Fruit fly (Drosophila melanogaster) whole organism, embryonic: ENCODE results near the gene CG1785.

Source experiments
- Atf3 ChIP-seq: fragments of 200-800 bp; sonication (Bioruptor generic); optimal IDR thresholded peaks from 3 replicates; lab custom pipeline; 2016; ENCODE audit warnings: missing biosample characterization, missing genetic modification characterization
- BEAF-32 ChIP-seq: fragments of 200-800 bp; sonication (Bioruptor generic); optimal IDR thresholded peaks from 3 replicates; lab custom pipeline; 2017; ENCODE audit warnings: missing biosample characterization, missing genetic modification characterization, mild to moderate bottlenecking, moderate library complexity, missing genetic modification reagents
- CG11093 ChIP-seq: fragments of 200-800 bp; sonication (Bioruptor generic); IDR thresholded peaks from 3 replicates; pipeline ENCODE4 v1.3.6; 2022; ENCODE audit warnings: missing biosample characterization, missing genetic modification characterization
- CG11247 ChIP-seq: fragments of 200-800 bp; sonication (Bioruptor generic); IDR thresholded peaks from 2 replicates; pipeline ENCODE4 v1.3.6; 2022; ENCODE audit warnings: missing biosample characterization, missing genetic modification characterization
- CG11695 ChIP-seq: fragments of 200-800 bp; sonication (Bioruptor generic); IDR thresholded peaks from 3 replicates; pipeline ENCODE4 v1.3.6; 2022; ENCODE audit warnings: missing biosample characterization, missing genetic modification characterization
- CG12299 ChIP-seq: fragments of 200-800 bp; sonication (Bioruptor generic); optimal IDR thresholded peaks from 2 replicates; lab custom pipeline; 2018; ENCODE audit warnings: missing biosample characterization, mild to moderate bottlenecking, missing genetic modification characterization
- CG12942 ChIP-seq: fragments of 200-800 bp; sonication (Bioruptor generic); optimal IDR thresholded peaks from 3 replicates; lab custom pipeline; 2016; ENCODE audit warnings: missing biosample characterization, missing genetic modification characterization
- CG13296 ChIP-seq: fragments of 200-800 bp; sonication (Bioruptor generic); optimal IDR thresholded peaks from 3 replicates; lab custom pipeline; 2018; ENCODE audit warnings: missing biosample characterization, mild to moderate bottlenecking, missing genetic modification characterization
- CG17359 ChIP-seq: fragments of 200-800 bp; sonication (Bioruptor generic); optimal IDR thresholded peaks from 3 replicates; lab custom pipeline; 2018; ENCODE audit warnings: missing biosample characterization, mild to moderate bottlenecking, missing genetic modification characterization, moderate library complexity
- CG17385 ChIP-seq: fragments of 200-800 bp; sonication (Bioruptor generic); optimal IDR thresholded peaks from 3 replicates; lab custom pipeline; 2018; ENCODE audit warnings: missing biosample characterization, mild to moderate bottlenecking, missing genetic modification characterization
- CG17829 ChIP-seq: fragments of 200-800 bp; optimal IDR thresholded peaks from 2 replicates; lab custom pipeline; 2019; ENCODE audit warnings: missing biosample characterization, mild to moderate bottlenecking, missing genetic modification characterization, moderate library complexity
- CG17912 ChIP-seq: fragments of 200-800 bp; sonication (Bioruptor generic); optimal IDR thresholded peaks from 2 replicates; lab custom pipeline; 2018; ENCODE audit warnings: missing biosample characterization, mild to moderate bottlenecking, missing genetic modification characterization
- CG1792 ChIP-seq: fragments of 200-800 bp; sonication (Bioruptor generic); optimal IDR thresholded peaks from 2 replicates; lab custom pipeline; 2016; ENCODE audit warnings: missing biosample characterization, missing genetic modification characterization
- CG18476 ChIP-seq: fragments of 200-800 bp; sonication (Bioruptor generic); optimal IDR thresholded peaks from 2 replicates; lab custom pipeline; 2016; ENCODE audit warnings: missing biosample characterization, mild to moderate bottlenecking, missing genetic modification characterization
- CG2202 ChIP-seq: fragments of 200-800 bp; sonication (Bioruptor generic); optimal IDR thresholded peaks from 2 replicates; lab custom pipeline; 2018; ENCODE audit warnings: missing biosample characterization, mild to moderate bottlenecking, missing genetic modification characterization
- CG32532 ChIP-seq: fragments of 200-800 bp; sonication (Bioruptor generic); IDR thresholded peaks from 2 replicates; pipeline ENCODE4 v1.3.6; 2022; ENCODE audit warnings: missing biosample characterization, missing genetic modification characterization
- CG4424 ChIP-seq: fragments of 200-800 bp; sonication (Bioruptor generic); optimal IDR thresholded peaks from 3 replicates; lab custom pipeline; 2016; ENCODE audit warnings: missing biosample characterization, missing genetic modification characterization
- CG4617 ChIP-seq: fragments of 200-800 bp; sonication (Bioruptor generic); optimal IDR thresholded peaks from 3 replicates; lab custom pipeline; 2016; ENCODE audit warnings: missing biosample characterization, missing genetic modification characterization, borderline replicate concordance
- CG8944 ChIP-seq: fragments of 200-800 bp; sonication (Bioruptor generic); optimal IDR thresholded peaks from 3 replicates; lab custom pipeline; 2016; ENCODE audit warnings: missing biosample characterization, missing genetic modification characterization
- CG9215 ChIP-seq: fragments of 200-800 bp; sonication (Bioruptor generic); IDR thresholded peaks from 2 replicates; pipeline ENCODE4 v1.3.6; 2022; ENCODE audit warnings: missing biosample characterization, missing genetic modification characterization
- CG9932 ChIP-seq: fragments of 200-800 bp; sonication (Bioruptor generic); IDR thresholded peaks from 2 replicates; pipeline ENCODE4 v1.3.6; 2022; ENCODE audit warnings: missing biosample characterization, missing genetic modification characterization
- Dad ChIP-seq: fragments of 200-800 bp; sonication (Bioruptor generic); optimal IDR thresholded peaks from 3 replicates; lab custom pipeline; 2016; ENCODE audit warnings: missing biosample characterization, missing genetic modification characterization
- Dek ChIP-seq: fragments of 200-800 bp; sonication (Bioruptor generic); optimal IDR thresholded peaks from 3 replicates; lab custom pipeline; 2019; ENCODE audit warnings: missing biosample characterization, mild to moderate bottlenecking, missing genetic modification characterization, moderate library complexity
- Dfd ChIP-seq, 2 experiments: fragments of >200 bp; optimal IDR thresholded peaks; 2 replicates each; lab custom pipeline; 2017; ENCODE audit warnings: missing biosample characterization in 2 of 2, missing genetic modification characterization in 2 of 2
- H15 ChIP-seq: fragments of 200-800 bp; sonication (Bioruptor generic); IDR thresholded peaks from 3 replicates; pipeline ENCODE4 v1.3.6; 2022; ENCODE audit warnings: missing biosample characterization, missing genetic modification characterization
- MBD-R2 ChIP-seq: fragments of 200-800 bp; sonication (Bioruptor generic); IDR thresholded peaks from 2 replicates; pipeline ENCODE4 v1.3.6; 2022; ENCODE audit warnings: missing biosample characterization, missing genetic modification characterization
- Sox102F ChIP-seq: fragments of 200-800 bp; sonication (Bioruptor generic); optimal IDR thresholded peaks from 2 replicates; lab custom pipeline; 2018; ENCODE audit warnings: missing biosample characterization, mild to moderate bottlenecking, missing genetic modification characterization, moderate library complexity
- Ssrp ChIP-seq: fragments of 200-800 bp; sonication (Bioruptor generic); optimal IDR thresholded peaks from 2 replicates; lab custom pipeline; 2018; ENCODE audit warnings: missing biosample characterization, mild to moderate bottlenecking, missing genetic modification characterization, moderate library complexity
- TFAM ChIP-seq: fragments of 200-800 bp; sonication (Bioruptor generic); optimal IDR thresholded peaks from 2 replicates; lab custom pipeline; 2017; ENCODE audit warnings: missing biosample characterization, missing genetic modification characterization, inconsistent platforms
- Usf ChIP-seq: fragments of 200-800 bp; sonication (Bioruptor generic); optimal IDR thresholded peaks from 2 replicates; lab custom pipeline; 2017; ENCODE audit warnings: missing genotype, missing biosample characterization, missing genetic modification characterization
- ab ChIP-seq: fragments of 200-800 bp; sonication (Bioruptor generic); optimal IDR thresholded peaks from 2 replicates; lab custom pipeline; 2016; ENCODE audit warnings: missing biosample characterization, missing genetic modification characterization
- ase ChIP-seq: fragments of 200-800 bp; sonication (Bioruptor generic); IDR thresholded peaks from 3 replicates; pipeline ENCODE4 v1.3.6; 2022; ENCODE audit warnings: missing biosample characterization, missing genetic modification characterization
- cad ChIP-seq: fragments of >200 bp; optimal IDR thresholded peaks from 2 replicates; lab custom pipeline; 2017; ENCODE audit warnings: missing biosample characterization, missing genetic modification characterization
- cas ChIP-seq: fragments of 200-800 bp; sonication (Bioruptor generic); IDR thresholded peaks from 2 replicates; pipeline ENCODE4 v1.3.6; 2022; ENCODE audit warnings: missing biosample characterization, missing genetic modification characterization
- dati ChIP-seq: fragments of 200-800 bp; sonication (Bioruptor generic); IDR thresholded peaks from 2 replicates; pipeline ENCODE4 v1.3.6; 2022; ENCODE audit warnings: missing biosample characterization, missing genetic modification characterization
- ems ChIP-seq: fragments of 200-800 bp; sonication (Bioruptor generic); optimal IDR thresholded peaks from 3 replicates; lab custom pipeline; 2016; ENCODE audit warnings: missing biosample characterization, missing genetic modification characterization
- eve ChIP-seq, 2 experiments: fragments of >200 bp; optimal IDR thresholded peaks; 2 replicates each; lab custom pipeline; 2017; ENCODE audit warnings: missing biosample characterization in 2 of 2, missing genetic modification characterization in 2 of 2
- ftz-f1 ChIP-seq: fragments of 200-800 bp; sonication (Bioruptor generic); optimal IDR thresholded peaks from 2 replicates; lab custom pipeline; 2016; ENCODE audit warnings: missing biosample characterization, missing genetic modification characterization
- hb ChIP-seq: fragments of 200-800 bp; sonication (Bioruptor generic); IDR thresholded peaks from 3 replicates; pipeline ENCODE4 v1.3.6; 2022; ENCODE audit warnings: missing biosample characterization, missing genetic modification characterization; ENCODE audit not compliant: partially characterized antibody
- hth ChIP-seq: fragments of >200 bp; optimal IDR thresholded peaks from 2 replicates; lab custom pipeline; 2017; ENCODE audit warnings: inconsistent platforms
- lilli ChIP-seq: fragments of 200-800 bp; sonication (Bioruptor generic); optimal IDR thresholded peaks from 3 replicates; lab custom pipeline; 2016; ENCODE audit warnings: missing biosample characterization, missing genetic modification characterization
- otp ChIP-seq: fragments of 200-800 bp; sonication (Bioruptor generic); IDR thresholded peaks from 3 replicates; pipeline ENCODE4, ENCODE4 v1.3.6; 2022; ENCODE audit warnings: missing biosample characterization, missing genetic modification characterization
- repo ChIP-seq: fragments of 200-800 bp; sonication (Bioruptor generic); optimal IDR thresholded peaks from 2 replicates; lab custom pipeline; 2016; ENCODE audit warnings: missing biosample characterization, missing genetic modification characterization
- ro ChIP-seq: fragments of 200-800 bp; sonication (Bioruptor generic); IDR thresholded peaks from 2 replicates; pipeline ENCODE4 v1.3.6; 2022; ENCODE audit warnings: missing biosample characterization, missing genetic modification characterization
- sd ChIP-seq: fragments of 200-800 bp; sonication (Bioruptor generic); optimal IDR thresholded peaks from 3 replicates; lab custom pipeline; 2018; ENCODE audit warnings: missing biosample characterization, mild to moderate bottlenecking, missing genetic modification characterization, moderate library complexity
- slbo ChIP-seq: fragments of 200-800 bp; sonication (Bioruptor generic); IDR thresholded peaks from 2 replicates; pipeline ENCODE4 v1.3.6; 2022; ENCODE audit warnings: missing biosample characterization, missing genetic modification characterization
- ssp ChIP-seq: fragments of 200-800 bp; sonication (Bioruptor generic); IDR thresholded peaks from 2 replicates; pipeline ENCODE4 v1.3.6; 2022; ENCODE audit warnings: missing biosample characterization, missing genetic modification characterization
- tio ChIP-seq: fragments of 200-800 bp; sonication (Bioruptor generic); optimal IDR thresholded peaks from 2 replicates; lab custom pipeline; 2017; ENCODE audit warnings: missing biosample characterization, missing genetic modification characterization, inconsistent platforms
- ttk ChIP-seq: fragments of 200-800 bp; sonication (Bioruptor generic); IDR thresholded peaks from 2 replicates; pipeline ENCODE4 v2.1.2; 2022; ENCODE audit warnings: missing biosample characterization, missing genetic modification characterization
- yki ChIP-seq: fragments of >200 bp; optimal IDR thresholded peaks from 3 replicates; lab custom pipeline; 2018

CG1785 gene

DNA sequence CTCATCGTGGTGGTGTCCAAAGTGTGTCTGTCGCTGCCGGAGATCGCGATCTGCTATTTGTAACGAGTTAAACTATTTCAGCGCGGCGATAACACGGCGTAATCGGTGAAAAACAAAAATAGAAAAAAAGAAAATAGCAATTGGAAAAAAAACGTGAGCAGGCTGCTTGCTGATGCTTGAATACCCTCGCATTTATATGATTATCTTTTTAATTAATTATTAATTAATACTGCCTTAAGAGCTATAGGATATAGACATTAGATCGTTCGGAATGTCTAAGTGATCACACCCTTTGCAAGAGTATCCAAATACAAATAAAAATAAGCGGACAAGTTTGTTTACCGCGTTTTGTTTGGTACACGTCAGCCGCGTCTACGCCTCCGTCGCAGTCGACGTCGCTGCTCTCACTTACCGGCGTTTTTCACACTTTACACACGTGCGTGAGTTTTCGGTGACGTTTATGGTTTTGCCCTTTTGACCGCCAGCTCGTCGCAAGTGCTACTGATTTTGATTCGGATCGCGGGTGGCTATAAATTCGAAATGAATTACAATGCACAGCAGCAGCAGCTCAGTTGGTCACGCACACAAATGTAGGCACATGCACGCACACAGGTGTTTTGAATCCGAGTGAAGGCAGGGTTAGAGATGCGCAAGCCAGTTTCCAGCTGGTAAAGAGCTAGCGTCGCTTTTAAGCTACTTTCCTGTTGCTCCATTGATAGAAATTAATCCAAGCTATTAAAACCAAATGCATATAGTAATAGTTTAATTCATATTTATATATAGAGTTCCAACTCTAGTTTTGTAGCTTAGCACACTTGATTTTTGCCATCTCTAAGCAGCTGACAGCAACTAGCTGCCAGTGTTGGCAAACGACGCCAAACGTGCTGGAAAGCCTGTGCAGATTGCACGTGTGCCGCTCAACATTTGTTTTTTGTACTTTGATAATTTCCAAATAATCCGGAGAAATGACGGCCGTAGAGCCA is at the start of gene CG1785, which contains the start of gene CG2004 (continued):
- TF ChIP-seq CG17385 (GFP tag; lab: Kevin White, UChicago): peak; percentile 84
- TF ChIP-seq CG12299: peak; percentile 77
- TF ChIP-seq lilli: peak; percentile 96
- peak; percentile 94 for TF ChIP-seq ase
- TF ChIP-seq slbo (GFP tag; lab: Robert Waterston, UW): peak; percentile 96
- TF ChIP-seq ftz-f1 (GFP tag; lab: Kevin White, UChicago): peak; percentile 56
- TF ChIP-seq cas: peak; percentile 87
- TF ChIP-seq MBD-R2 (GFP tag; lab: Robert Waterston, UW): peak; percentile 95
- TF ChIP-seq hb (GFP tag; lab: Robert Waterston, UW): peak; percentile 62; the same call in 1 of the 3 replicates
- TF ChIP-seq sd (tag; lab: Kevin White, UChicago): peak; percentile 46
- TF ChIP-seq CG8944: peak; percentile 85
- TF ChIP-seq Ssrp: peak; percentile 90
- peak; percentile 89 for TF ChIP-seq ssp
- peak; percentile 83 for TF ChIP-seq Usf (GFP tag; lab: Kevin White, UChicago)
- TF ChIP-seq Dad (GFP tag; lab: Kevin White, UChicago): peak; percentile 56
- no peak for TF ChIP-seq hth (lab: Kevin White, UChicago)
- TF ChIP-seq ab (GFP tag; lab: Kevin White, UChicago): peak; percentile 56
- peak; percentile 92 for TF ChIP-seq ttk (GFP tag; lab: Robert Waterston, UW)
- peak; percentile 83 for TF ChIP-seq Atf3
- TF ChIP-seq CG32532 (GFP tag; lab: Robert Waterston, UW): peak; percentile 94
- peak; percentile 91 for TF ChIP-seq CG4424
- peak; percentile 92 for TF ChIP-seq CG17829 (tag; lab: Kevin White, UChicago)
- TF ChIP-seq CG2202: peak; percentile 68
- peak; percentile 82; the same call in 2 of the 3 replicates for TF ChIP-seq otp
- TF ChIP-seq CG11093 (GFP tag; lab: Robert Waterston, UW): peak; percentile 91
- TF ChIP-seq CG9932 (GFP tag; lab: Robert Waterston, UW): peak; percentile 97
- no peak for TF ChIP-seq cad (GFP tag; lab: Kevin White, UChicago)
- TF ChIP-seq eve (GFP tag; optimal IDR thresholded peaks at IDR 0.05; lab: Kevin White, UChicago): peak in 1 of 2 experiments; percentile 11
- TF ChIP-seq Sox102F (GFP tag; lab: Kevin White, UChicago): peak; percentile 90
- peak; percentile 83 for TF ChIP-seq ro (GFP tag; lab: Robert Waterston, UW)
- TF ChIP-seq CG17912 (GFP tag; lab: Kevin White, UChicago): peak; percentile 66
- peak; percentile 93 for TF ChIP-seq CG18476
- TF ChIP-seq CG11695 (GFP tag; lab: Robert Waterston, UW): peak; percentile 83
- TF ChIP-seq CG13296 (GFP tag; lab: Kevin White, UChicago): peak; percentile 87
- no peak for TF ChIP-seq yki
- peak; percentile 93 for TF ChIP-seq CG11247
- peak; percentile 90 for TF ChIP-seq ems
- peak; percentile 67 for TF ChIP-seq dati (GFP tag; lab: Robert Waterston, UW)
- TF ChIP-seq CG9215 (GFP tag; lab: Robert Waterston, UW): peak; percentile 91
- peak; percentile 93 for TF ChIP-seq H15 (GFP tag; lab: Robert Waterston, UW)
- TF ChIP-seq CG17359 (tag; lab: Kevin White, UChicago): peak; percentile 87
- peak; percentile 63 for TF ChIP-seq TFAM (GFP tag; lab: Kevin White, UChicago)
- peak; percentile 91 for TF ChIP-seq CG12942 (GFP tag; lab: Kevin White, UChicago)
- TF ChIP-seq CG1792: peak; percentile 72
- TF ChIP-seq repo (GFP tag; lab: Kevin White, UChicago): peak; percentile 44
- no peak for TF ChIP-seq tio (GFP tag; lab: Kevin White, UChicago)
- TF ChIP-seq Dfd (GFP tag; optimal IDR thresholded peaks at IDR 0.05; lab: Kevin White, UChicago): no peak
- TF ChIP-seq BEAF-32 (GFP tag; lab: Kevin White, UChicago): peak; percentile 86
- TF ChIP-seq CG4617 (GFP tag; lab: Kevin White, UChicago): peak; percentile 91
- peak; percentile 84 for TF ChIP-seq Dek (tag; lab: Kevin White, UChicago)
